Fruit fly (Drosophila melanogaster): ENCODE measurements around the gene Rcd4.

The Rcd4 gene

dm6 chr2L:8381508-8382036, 1.1 kb upstream of the Rcd4 start, which contains the start of gene AlaRS (continued):
- TF ChIP-seq CG12942 (GFP tag; optimal IDR thresholded peaks at IDR 0.05) (peak; percentile 4), Chrac-16 (GFP tag; optimal IDR thresholded peaks at IDR 0.05) (peak; percentile 16), mld (GFP tag; IDR thresholded peaks at IDR 0.05; ENCODE audit: partially characterized antibody) (no peak), fd96Cb (tag; optimal IDR thresholded peaks at IDR 0.05) (no peak), CG5180 (GFP tag; optimal IDR thresholded peaks at IDR 0.05) (no peak), tio (GFP tag; optimal IDR thresholded peaks at IDR 0.05) (no peak), onecut (GFP tag; IDR thresholded peaks at IDR 0.05) (peak; percentile 10; the same call in 1 of the 2 replicates), CG6813 (GFP tag; optimal IDR thresholded peaks at IDR 0.05) (peak; percentile 3), CG9727 (GFP tag; optimal IDR thresholded peaks at IDR 0.05) (peak; percentile 8), CG4424 (GFP tag; optimal IDR thresholded peaks at IDR 0.05) (peak; percentile 22), Nf-YA (GFP tag; IDR thresholded peaks at IDR 0.05) (no peak), CG32772 (GFP tag; IDR thresholded peaks at IDR 0.05) (no peak), CG12744 (GFP tag; optimal IDR thresholded peaks at IDR 0.05) (no peak), chn (GFP tag; optimal IDR thresholded peaks at IDR 0.05) (no peak), Oli (tag; optimal IDR thresholded peaks at IDR 0.05) (peak; percentile 9), CG1832 (GFP tag; optimal IDR thresholded peaks at IDR 0.05) (no peak), sug (tag; optimal IDR thresholded peaks at IDR 0.05) (peak; percentile 33), Atf6 (GFP tag; IDR thresholded peaks at IDR 0.05) (no peak), CG10654 (GFP tag; optimal IDR thresholded peaks at IDR 0.05) (peak; percentile 6), HLH4C (GFP tag; IDR thresholded peaks at IDR 0.05; ENCODE audit: partially characterized antibody) (peak; percentile 66), ind (GFP tag; optimal IDR thresholded peaks at IDR 0.05) (peak; percentile 25), CG12769 (tag; optimal IDR thresholded peaks at IDR 0.05) (no peak), tin (GFP tag; optimal IDR thresholded peaks at IDR 0.05) (peak; percentile 19), gem (tag; optimal IDR thresholded peaks at IDR 0.05) (peak; percentile 70), CG10431 (GFP tag; optimal IDR thresholded peaks at IDR 0.05) (no peak), CG17612 (GFP tag; IDR thresholded peaks at IDR 0.05) (no peak), grau (tag; optimal IDR thresholded peaks at IDR 0.05) (peak; percentile 66), Usf (GFP tag; optimal IDR thresholded peaks at IDR 0.05) (no peak), nerfin-2 (GFP tag; IDR thresholded peaks at IDR 0.05; ENCODE audit: partially characterized antibody) (peak; percentile 36; the same call in 1 of the 2 replicates), CG4404 (GFP tag; IDR thresholded peaks at IDR 0.05) (no peak), CG1792 (GFP tag; optimal IDR thresholded peaks at IDR 0.05) (no peak), mirr (GFP tag; optimal IDR thresholded peaks at IDR 0.05) (no peak), CG31441 (GFP tag; IDR thresholded peaks at IDR 0.05) (peak; percentile 49; the same call in 1 of the 2 replicates), CG13123 (GFP tag; optimal IDR thresholded peaks at IDR 0.05) (no peak), klu (GFP tag; IDR thresholded peaks at IDR 0.05) (0 out of 2 replicates have a peak, but pooled peaks have one; percentile 18), Doc3 (GFP tag; IDR thresholded peaks at IDR 0.05; ENCODE audit: partially characterized antibody) (peak; percentile 73), YL-1 (GFP tag; optimal IDR thresholded peaks at IDR 0.05) (peak; percentile 83), odd (GFP tag; optimal IDR thresholded peaks at IDR 0.05) (peak; percentile 27), C15 (GFP tag; IDR thresholded peaks at IDR 0.05) (no peak), CG5953 (GFP tag; IDR thresholded peaks at IDR 0.05) (no peak), CG7963 (GFP tag; IDR thresholded peaks at IDR 0.05; ENCODE audit: partially characterized antibody) (no peak), CG7372 (GFP tag; IDR thresholded peaks at IDR 0.05) (no peak), ATbp (GFP tag; optimal IDR thresholded peaks at IDR 0.05) (peak; percentile 44), amos (GFP tag; IDR thresholded peaks at IDR 0.05; ENCODE audit: partially characterized antibody) (peak; percentile 63; the same call in 1 of the 2 replicates), wor (GFP tag; IDR thresholded peaks at IDR 0.05) (no peak), CG3065 (GFP tag; optimal IDR thresholded peaks at IDR 0.05) (no peak), row (GFP tag; IDR thresholded peaks at IDR 0.05) (peak; percentile 79), CG6683 (GFP tag; optimal IDR thresholded peaks at IDR 0.05) (peak; percentile 17), unpg (GFP tag; optimal IDR thresholded peaks at IDR 0.05) (peak; percentile 41), peb (GFP tag; IDR thresholded peaks at IDR 0.05) (no peak)

Measured in whole organism, embryonic.